Worm (Caenorhabditis elegans) whole organism, L4/young adult: ENCODE results near the gene phf-10.
A peak's percentile ranks its signal among the peaks of the same experiment; 100 is the strongest.

Experiments
- W03F9.2 ChIP-seq: fragments of 150-350 bp; optimal IDR thresholded peaks from 2 replicates; lab custom pipeline; 2014; ENCODE audit warnings: missing biosample characterization, missing genetic modification characterization
- dao-5 ChIP-seq: sonication (generic microtip); optimal IDR thresholded peaks from 2 replicates; lab custom pipeline; 2016; ENCODE audit warnings: missing genotype, missing genetic modification characterization, moderate library complexity, missing compliant biosample characterization
- him-1 ChIP-seq: sonication (generic microtip); optimal IDR thresholded peaks from 2 replicates; lab custom pipeline; 2016; ENCODE audit warnings: missing genotype, missing genetic modification reagents, missing genetic modification characterization, missing compliant biosample characterization

phf-10 gene

ce11 chrV:311485-312090 lies at the start of gene phf-10:
Gene phf-10 (minus strand): TSS chrV:311565.
- no peak for TF ChIP-seq him-1 (tag; lab: Kevin White, UChicago)
- no peak for TF ChIP-seq dao-5 (tag; lab: Kevin White, UChicago)
- TF ChIP-seq W03F9.2 (tag; lab: Kevin White, UChicago) = no peak

ce11 chrV:360068-360467 lies 48.7 kb upstream of the phf-10 start:
- TF ChIP-seq W03F9.2 (tag; lab: Kevin White, UChicago) (no peak), him-1 (tag; lab: Kevin White, UChicago) (no peak), dao-5 (tag; lab: Kevin White, UChicago) (no peak)

- TF ChIP-seq him-1 (tag; lab: Kevin White, UChicago) (no peak), W03F9.2 (tag; lab: Kevin White, UChicago) (no peak), dao-5 (tag; lab: Kevin White, UChicago) (no peak)
These were observed 48.1 kb upstream of the phf-10 start, which contains the start of gene T22H9.1 for ce11 chrV:359466-359865. Gene T22H9.1 (plus strand): TSS chrV:359766.

- TF ChIP-seq dao-5 (tag; lab: Kevin White, UChicago) (no peak), W03F9.2 (tag; lab: Kevin White, UChicago) (no peak), him-1 (tag; lab: Kevin White, UChicago) (no peak)
These were observed 47.1 kb upstream of the phf-10 start for ce11 chrV:358473-358872.

- no peak for TF ChIP-seq dao-5 (tag; lab: Kevin White, UChicago)
- TF ChIP-seq W03F9.2 (tag; lab: Kevin White, UChicago) = no peak
- no peak for TF ChIP-seq him-1 (tag; lab: Kevin White, UChicago)
These were observed 45.8 kb upstream of the phf-10 start for ce11 chrV:356959-357702.

- TF ChIP-seq W03F9.2 (tag; lab: Kevin White, UChicago) (no peak), him-1 (tag; lab: Kevin White, UChicago) (no peak), dao-5 (tag; lab: Kevin White, UChicago) (no peak)
These were observed 40.4 kb upstream of the phf-10 start for ce11 chrV:351787-352186.

ce11 chrV:350822-351221 lies 39.5 kb upstream of the phf-10 start:
- no peak for TF ChIP-seq dao-5 (tag; lab: Kevin White, UChicago)
- no peak for TF ChIP-seq W03F9.2 (tag; lab: Kevin White, UChicago)
- TF ChIP-seq him-1 (tag; lab: Kevin White, UChicago) = no peak

- TF ChIP-seq dao-5 (tag; lab: Kevin White, UChicago) (no peak), him-1 (tag; lab: Kevin White, UChicago) (no peak), W03F9.2 (tag; lab: Kevin White, UChicago) (peak; percentile 63)
These were observed 37.7 kb upstream of the phf-10 start, which contains the start of gene atg-9 for ce11 chrV:349054-349453. Gene atg-9 (plus strand): TSS chrV:349385.

- TF ChIP-seq him-1 (tag; lab: Kevin White, UChicago) = no peak
- no peak for TF ChIP-seq W03F9.2 (tag; lab: Kevin White, UChicago)
- TF ChIP-seq dao-5 (tag; lab: Kevin White, UChicago) = no peak
These were observed 36.4 kb upstream of the phf-10 start for ce11 chrV:347561-348345.

ce11 chrV:346005-346404 lies 34.6 kb upstream of the phf-10 start:
- no peak for TF ChIP-seq dao-5 (tag; lab: Kevin White, UChicago)
- TF ChIP-seq W03F9.2 (tag; lab: Kevin White, UChicago) = no peak
- no peak for TF ChIP-seq him-1 (tag; lab: Kevin White, UChicago)

ce11 chrV:343546-343945 lies 32.2 kb upstream of the phf-10 start:
- TF ChIP-seq dao-5 (tag; lab: Kevin White, UChicago) (no peak), him-1 (tag; lab: Kevin White, UChicago) (no peak)

- no peak for TF ChIP-seq W03F9.2 (tag; lab: Kevin White, UChicago)
- no peak for TF ChIP-seq dao-5 (tag; lab: Kevin White, UChicago)
- no peak for TF ChIP-seq him-1 (tag; lab: Kevin White, UChicago)
These were observed 31.8 kb upstream of the phf-10 start, which contains the start of gene wago-10 for ce11 chrV:343128-343527. Gene wago-10 (plus strand): TSS chrV:343428.

- no peak for TF ChIP-seq him-1 (tag; lab: Kevin White, UChicago)
These were observed 31.0 kb upstream of the phf-10 start for ce11 chrV:342346-342745.
